Fruit fly (Drosophila melanogaster) whole organism, embryonic: Measurements from ENCODE around the gene CG8281.
A peak's percentile ranks its signal among the peaks of the same experiment; 100 is the strongest.

Source experiments
- ATbp ChIP-seq: fragments of 200-800 bp; sonication (Bioruptor generic); optimal IDR thresholded peaks from 2 replicates; lab custom pipeline; 2017; ENCODE audit warnings: missing biosample characterization, mild to moderate bottlenecking, missing genetic modification characterization, missing genetic modification reagents
- Abd-B ChIP-seq: fragments of 200-800 bp; sonication (Bioruptor generic); optimal IDR thresholded peaks from 2 replicates; lab custom pipeline; 2018; ENCODE audit warnings: missing biosample characterization, mild to moderate bottlenecking, missing genetic modification characterization, moderate library complexity
- Ada2b ChIP-seq: fragments of 200-800 bp; sonication (Bioruptor generic); IDR thresholded peaks from 2 replicates; pipeline ENCODE4 v1.3.6; 2022; ENCODE audit warnings: missing biosample characterization, missing genetic modification characterization
- B-H1 ChIP-seq: fragments of 200-800 bp; sonication (Bioruptor generic); IDR thresholded peaks from 3 replicates; pipeline ENCODE4 v1.3.6; 2022; ENCODE audit warnings: missing biosample characterization, missing genetic modification characterization
- CG10274 ChIP-seq: fragments of 200-800 bp; sonication (Bioruptor generic); optimal IDR thresholded peaks from 3 replicates; lab custom pipeline; 2017; ENCODE audit warnings: missing biosample characterization, mild to moderate bottlenecking, missing genetic modification characterization
- CG10366 ChIP-seq: fragments of 200-800 bp; sonication (Bioruptor generic); IDR thresholded peaks from 2 replicates; pipeline ENCODE4 v1.3.6; 2022; ENCODE audit warnings: missing biosample characterization, missing genetic modification characterization
- CG11560 ChIP-seq: fragments of 200-800 bp; sonication (Bioruptor generic); IDR thresholded peaks from 3 replicates; pipeline ENCODE4 v1.3.6; 2022; ENCODE audit warnings: missing biosample characterization, missing genetic modification characterization
- CG12942 ChIP-seq: fragments of 200-800 bp; sonication (Bioruptor generic); optimal IDR thresholded peaks from 3 replicates; lab custom pipeline; 2016; ENCODE audit warnings: missing biosample characterization, missing genetic modification characterization
- CG17361 ChIP-seq: fragments of 200-800 bp; sonication (Bioruptor generic); IDR thresholded peaks from 3 replicates; pipeline ENCODE4 v1.3.6; 2022; ENCODE audit warnings: missing biosample characterization, missing genetic modification characterization
- CG17612 ChIP-seq: fragments of 200-800 bp; sonication (Bioruptor generic); IDR thresholded peaks from 2 replicates; pipeline ENCODE4 v1.3.6; 2022; ENCODE audit warnings: missing biosample characterization, missing genetic modification characterization
- CG17802 ChIP-seq: fragments of 200-800 bp; sonication (Bioruptor generic); optimal IDR thresholded peaks from 2 replicates; lab custom pipeline; 2018; ENCODE audit warnings: missing biosample characterization, mild to moderate bottlenecking, missing genetic modification characterization, moderate library complexity
- CG2712 ChIP-seq: fragments of 200-800 bp; optimal IDR thresholded peaks from 3 replicates; lab custom pipeline; 2019; ENCODE audit warnings: missing biosample characterization, mild to moderate bottlenecking, missing genetic modification characterization, moderate library complexity
- CG4854 ChIP-seq: fragments of 200-800 bp; sonication (Bioruptor generic); optimal IDR thresholded peaks from 2 replicates; lab custom pipeline; 2016; ENCODE audit warnings: missing biosample characterization, missing genetic modification characterization, inconsistent platforms
- CG9876 ChIP-seq: fragments of 200-800 bp; sonication (Bioruptor generic); optimal IDR thresholded peaks from 2 replicates; lab custom pipeline; 2016; ENCODE audit warnings: missing biosample characterization, missing genetic modification characterization
- CHES-1-like ChIP-seq: fragments of 200-800 bp; sonication (Bioruptor generic); optimal IDR thresholded peaks from 2 replicates; lab custom pipeline; 2016; ENCODE audit warnings: missing biosample characterization, missing genetic modification characterization
- Dbx ChIP-seq: fragments of 200-800 bp; sonication (Bioruptor generic); IDR thresholded peaks from 3 replicates; pipeline ENCODE4 v1.3.6; 2022; ENCODE audit warnings: missing biosample characterization, missing genetic modification characterization
- Dip2 ChIP-seq: fragments of 200-800 bp; sonication (Bioruptor generic); IDR thresholded peaks from 2 replicates; pipeline ENCODE4 v1.3.6; 2022; ENCODE audit warnings: missing biosample characterization, missing genetic modification characterization
- Dip3 ChIP-seq: fragments of 200-800 bp; sonication (Bioruptor generic); optimal IDR thresholded peaks from 3 replicates; lab custom pipeline; 2016; ENCODE audit warnings: missing biosample characterization, missing genetic modification characterization
- E2f1 ChIP-seq: fragments of 200-800 bp; sonication (Bioruptor generic); IDR thresholded peaks from 2 replicates; pipeline ENCODE4 v1.3.6; 2022; ENCODE audit warnings: missing biosample characterization, missing genetic modification characterization
- HLH4C ChIP-seq: fragments of 200-800 bp; sonication (Bioruptor generic); IDR thresholded peaks from 3 replicates; pipeline ENCODE4 v1.3.6; 2022; ENCODE audit warnings: missing biosample characterization, missing genetic modification characterization; ENCODE audit not compliant: partially characterized antibody
- Jarid2 ChIP-seq: fragments of 200-800 bp; sonication (Bioruptor generic); optimal IDR thresholded peaks from 3 replicates; lab custom pipeline; 2017; ENCODE audit warnings: mild to moderate bottlenecking, missing biosample characterization, missing genetic modification reagents, missing genetic modification characterization
- Nf-YA ChIP-seq: fragments of 200-800 bp; sonication (Bioruptor generic); IDR thresholded peaks from 2 replicates; pipeline ENCODE4 v1.3.6; 2022; ENCODE audit warnings: missing biosample characterization, missing genetic modification characterization
- Oli ChIP-seq: fragments of 200-800 bp; sonication (Bioruptor generic); optimal IDR thresholded peaks from 2 replicates; lab custom pipeline; 2018; ENCODE audit warnings: missing biosample characterization, mild to moderate bottlenecking, missing genetic modification characterization, moderate library complexity
- Poxn ChIP-seq: fragments of 200-800 bp; sonication (Bioruptor generic); IDR thresholded peaks from 2 replicates; pipeline ENCODE4 v1.3.6; 2022; ENCODE audit warnings: missing biosample characterization, missing genetic modification characterization
- Sox100B ChIP-seq: fragments of 200-800 bp; sonication (Bioruptor generic); optimal IDR thresholded peaks from 3 replicates; lab custom pipeline; 2018; ENCODE audit warnings: missing biosample characterization, mild to moderate bottlenecking, missing genetic modification characterization
- Sox102F ChIP-seq: fragments of 200-800 bp; sonication (Bioruptor generic); optimal IDR thresholded peaks from 2 replicates; lab custom pipeline; 2018; ENCODE audit warnings: missing biosample characterization, mild to moderate bottlenecking, missing genetic modification characterization, moderate library complexity
- Stat92E ChIP-seq, 3 experiments: fragments of >200 bp in 2 of 3; fragments of 200-800 bp in 1 of 3; sonication (Bioruptor generic) in 1 of 3; optimal IDR thresholded peaks; 2 replicates each; lab custom pipeline; 2017 to 2019; ENCODE audit warnings: missing biosample characterization in 3 of 3, missing genetic modification characterization in 3 of 3, mild to moderate bottlenecking in 1 of 3, moderate library complexity in 1 of 3
- Xbp1 ChIP-seq: fragments of 200-800 bp; sonication (Bioruptor generic); optimal IDR thresholded peaks from 3 replicates; lab custom pipeline; 2016; ENCODE audit warnings: missing biosample characterization, mild to moderate bottlenecking, missing genetic modification characterization
- br ChIP-seq: fragments of >200 bp; optimal IDR thresholded peaks from 2 replicates; lab custom pipeline; 2017
- chm ChIP-seq: fragments of 200-800 bp; sonication (Bioruptor generic); IDR thresholded peaks from 2 replicates; pipeline ENCODE4 v1.3.6; 2022; ENCODE audit warnings: missing biosample characterization, missing genetic modification characterization
- croc ChIP-seq: fragments of 200-800 bp; sonication (Bioruptor generic); conservative IDR thresholded peaks from 3 replicates; pipeline ENCODE4 v1.3.6; 2022; ENCODE audit warnings: missing biosample characterization, missing genetic modification characterization
- crp ChIP-seq, 2 experiments: fragments of 200-800 bp; sonication (Bioruptor generic); optimal IDR thresholded peaks; 2 replicates in 1 of 2; 3 replicates in 1 of 2; lab custom pipeline; 2017; ENCODE audit warnings: missing biosample characterization in 2 of 2, missing genetic modification characterization in 2 of 2, mild to moderate bottlenecking in 1 of 2, moderate library complexity in 1 of 2
- dan ChIP-seq: fragments of 200-800 bp; sonication (Bioruptor generic); IDR thresholded peaks from 2 replicates; pipeline ENCODE4 v1.3.6; 2022; ENCODE audit warnings: missing biosample characterization, missing genetic modification characterization
- danr ChIP-seq: fragments of 200-800 bp; sonication (Bioruptor generic); IDR thresholded peaks from 2 replicates; pipeline ENCODE4 v1.3.6; 2022; ENCODE audit warnings: missing biosample characterization, missing genetic modification characterization
- dmrt11E ChIP-seq: fragments of 200-800 bp; sonication (Bioruptor generic); optimal IDR thresholded peaks from 3 replicates; lab custom pipeline; 2018; ENCODE audit warnings: missing biosample characterization, mild to moderate bottlenecking, missing genetic modification characterization, moderate library complexity
- fu2 ChIP-seq: fragments of 200-800 bp; sonication (Bioruptor generic); optimal IDR thresholded peaks from 2 replicates; lab custom pipeline; 2016; ENCODE audit warnings: missing biosample characterization, missing genetic modification characterization
- gce ChIP-seq: fragments of 200-800 bp; sonication (Bioruptor generic); IDR thresholded peaks from 3 replicates; pipeline ENCODE4 v1.3.6; 2022; ENCODE audit warnings: missing biosample characterization, missing genetic modification characterization
- gfzf ChIP-seq: fragments of 200-800 bp; sonication (Bioruptor generic); optimal IDR thresholded peaks from 2 replicates; lab custom pipeline; 2016; ENCODE audit warnings: missing biosample characterization, mild to moderate bottlenecking, missing genetic modification characterization, moderate library complexity
- grn ChIP-seq: fragments of 200-800 bp; sonication (Bioruptor generic); optimal IDR thresholded peaks from 3 replicates; lab custom pipeline; 2017; ENCODE audit warnings: missing biosample characterization, missing genetic modification characterization
- gt ChIP-seq: fragments of 200-800 bp; sonication (Bioruptor generic); IDR thresholded peaks from 2 replicates; pipeline ENCODE4 v1.3.6; 2022; ENCODE audit warnings: missing biosample characterization, missing genetic modification characterization
- pzg ChIP-seq: fragments of 200-800 bp; sonication (Bioruptor generic); optimal IDR thresholded peaks from 3 replicates; lab custom pipeline; 2018; ENCODE audit warnings: missing biosample characterization, mild to moderate bottlenecking, missing genetic modification characterization, moderate library complexity
- row ChIP-seq: fragments of 200-800 bp; sonication (Bioruptor generic); IDR thresholded peaks from 3 replicates; pipeline ENCODE4 v1.3.6; 2022; ENCODE audit warnings: missing biosample characterization, missing genetic modification characterization
- salm ChIP-seq: fragments of 200-800 bp; sonication (Bioruptor generic); optimal IDR thresholded peaks from 2 replicates; lab custom pipeline; 2018; ENCODE audit warnings: missing biosample characterization, mild to moderate bottlenecking, missing genetic modification characterization
- sens ChIP-seq: fragments of 200-800 bp; sonication (Bioruptor generic); peaks from one replicate; lab custom pipeline; 2016; ENCODE audit warnings: missing biosample characterization, missing genetic modification characterization
- slp2 ChIP-seq: fragments of 200-800 bp; sonication (Bioruptor generic); optimal IDR thresholded peaks from 2 replicates; lab custom pipeline; 2016; ENCODE audit warnings: missing biosample characterization, missing genetic modification characterization
- ttk ChIP-seq: fragments of 200-800 bp; sonication (Bioruptor generic); IDR thresholded peaks from 2 replicates; pipeline ENCODE4 v2.1.2; 2022; ENCODE audit warnings: missing biosample characterization, missing genetic modification characterization
- tx ChIP-seq: fragments of 200-800 bp; sonication (Bioruptor generic); optimal IDR thresholded peaks from 2 replicates; lab custom pipeline; 2016; ENCODE audit warnings: missing biosample characterization, missing genetic modification characterization
- wek ChIP-seq: fragments of 200-800 bp; sonication (Bioruptor generic); optimal IDR thresholded peaks from 3 replicates; lab custom pipeline; 2018; ENCODE audit warnings: missing biosample characterization, mild to moderate bottlenecking, missing genetic modification characterization, moderate library complexity
- zen ChIP-seq: fragments of 200-800 bp; sonication (Bioruptor generic); optimal IDR thresholded peaks from 3 replicates; lab custom pipeline; 2018; ENCODE audit warnings: missing biosample characterization, mild to moderate bottlenecking, missing genetic modification characterization, moderate library complexity
- zen2 ChIP-seq: fragments of 200-800 bp; sonication (Bioruptor generic); IDR thresholded peaks from 3 replicates; pipeline ENCODE4 v1.3.6; 2022; ENCODE audit warnings: missing biosample characterization, missing genetic modification characterization; ENCODE audit not compliant: partially characterized antibody

The CG8281 gene

dm6 chr3L:7867036-7867787 is 45.1 kb upstream of the CG8281 start, which contains the start of gene Pdp1 (continued):
- TF ChIP-seq Oli (tag; lab: Kevin White, UChicago) (peak; percentile 5), fu2 (GFP tag; lab: Kevin White, UChicago) (no peak), Abd-B (GFP tag; lab: Kevin White, UChicago) (no peak), HLH4C (peak; percentile 61; the same call in 2 of the 3 replicates), danr (GFP tag; lab: Robert Waterston, UW) (no peak), dmrt11E (no peak), ATbp (GFP tag; lab: Kevin White, UChicago) (peak; percentile 19), Jarid2 (no peak), br (lab: Kevin White, UChicago) (no peak), sens (GFP tag; lab: Kevin White, UChicago) (peak; percentile 63), Dbx (no peak; the same call in 2 of the 3 replicates), E2f1 (GFP tag; lab: Robert Waterston, UW) (peak; percentile 36; the same call in 1 of the 2 replicates), chm (GFP tag; lab: Robert Waterston, UW) (peak; percentile 48; the same call in 1 of the 2 replicates), CG4854 (GFP tag; lab: Kevin White, UChicago) (no peak), ttk (no peak), gce (GFP tag; lab: Robert Waterston, UW) (peak; percentile 36; the same call in 1 of the 3 replicates), Sox100B (no peak), tx (no peak), Poxn (GFP tag; lab: Robert Waterston, UW) (no peak), Stat92E (GFP tag; optimal IDR thresholded peaks at IDR 0.05; lab: Kevin White, UChicago) (no peak), Dip3 (GFP tag; lab: Kevin White, UChicago) (no peak), Sox102F (no peak), CG11560 (tag; lab: Robert Waterston, UW) (no peak), CG2712 (tag; lab: Kevin White, UChicago) (no peak), Xbp1 (GFP tag; lab: Kevin White, UChicago) (no peak), Nf-YA (GFP tag; lab: Robert Waterston, UW) (no peak), salm (tag; lab: Kevin White, UChicago) (no peak), CG12942 (GFP tag; lab: Kevin White, UChicago) (no peak), CHES-1-like (GFP tag; lab: Kevin White, UChicago) (no peak), crp (GFP tag; optimal IDR thresholded peaks at IDR 0.05; lab: Kevin White, UChicago) (no peak), Ada2b (peak; percentile 29; the same call in 1 of the 2 replicates), croc (GFP tag; lab: Robert Waterston, UW) (no peak), grn (GFP tag; lab: Kevin White, UChicago) (peak; percentile 98), CG10366 (GFP tag; lab: Robert Waterston, UW) (no peak; the same call in 1 of the 2 replicates), dan (no peak), CG17802 (tag; lab: Kevin White, UChicago) (no peak), Dip2 (GFP tag; lab: Robert Waterston, UW) (no peak), row (GFP tag; lab: Robert Waterston, UW) (peak; percentile 66; the same call in 2 of the 3 replicates), CG10274 (no peak), pzg (no peak), wek (GFP tag; lab: Kevin White, UChicago) (peak; percentile 24), zen2 (GFP tag; lab: Robert Waterston, UW) (peak; percentile 64; the same call in 2 of the 3 replicates), slp2 (GFP tag; lab: Kevin White, UChicago) (no peak), zen (tag; lab: Kevin White, UChicago) (no peak), CG17612 (GFP tag; lab: Robert Waterston, UW) (no peak), gt (GFP tag; lab: Robert Waterston, UW) (no peak), B-H1 (GFP tag; lab: Robert Waterston, UW) (no peak; the same call in 2 of the 3 replicates), CG9876 (no peak), gfzf (GFP tag; lab: Kevin White, UChicago) (no peak), CG17361 (no peak)
